Fruit fly (Drosophila melanogaster): Measurements from ENCODE around the gene Axn.

Gene Axn

dm6 chr3R:30063704-30064103 lies 41.1 kb downstream of the Axn start (continued):
- TF ChIP-seq CkIIα-i1 (GFP tag; IDR thresholded peaks at IDR 0.05): no peak
- TF ChIP-seq CG16813 (GFP tag; IDR thresholded peaks at IDR 0.05; ENCODE audit: partially characterized antibody): no peak
- no peak for TF ChIP-seq sr (GFP tag; IDR thresholded peaks at IDR 0.05)
- TF ChIP-seq CG3838 (GFP tag; optimal IDR thresholded peaks at IDR 0.05): no peak
- TF ChIP-seq D19A (tag; optimal IDR thresholded peaks at IDR 0.05): no peak
- no peak for TF ChIP-seq gro (GFP tag; optimal IDR thresholded peaks at IDR 0.05)
- TF ChIP-seq twi (tag; optimal IDR thresholded peaks at IDR 0.05): no peak
- no peak for TF ChIP-seq CG5180 (GFP tag; optimal IDR thresholded peaks at IDR 0.05)
- TF ChIP-seq CG3726 (GFP tag; IDR thresholded peaks at IDR 0.05): no peak
- 0 out of 2 replicates have a peak, but pooled peaks have one; percentile 39 for TF ChIP-seq crol (GFP tag; IDR thresholded peaks at IDR 0.05)
- no peak for TF ChIP-seq CG43689 (GFP tag; IDR thresholded peaks at IDR 0.05)
- no peak for TF ChIP-seq CG8924 (tag; optimal IDR thresholded peaks at IDR 0.05)
- no peak for TF ChIP-seq CG9215 (GFP tag; IDR thresholded peaks at IDR 0.05)
- no peak for TF ChIP-seq zfh2 (GFP tag; optimal IDR thresholded peaks at IDR 0.05)
- no peak for TF ChIP-seq CG4820 (GFP tag; optimal IDR thresholded peaks at IDR 0.05)
- TF ChIP-seq Lim3 (GFP tag; IDR thresholded peaks at IDR 0.05): no peak
- no peak for TF ChIP-seq CG12219 (GFP tag; optimal IDR thresholded peaks at IDR 0.05)
- no peak for TF ChIP-seq Hmx (GFP tag; optimal IDR thresholded peaks at IDR 0.05)
- TF ChIP-seq exex (tag; optimal IDR thresholded peaks at IDR 0.05): peak; percentile 61
- TF ChIP-seq crc (GFP tag; optimal IDR thresholded peaks at IDR 0.05): no peak
- TF ChIP-seq Dfd (GFP tag; optimal IDR thresholded peaks at IDR 0.05): no peak
- TF ChIP-seq CG9876 (GFP tag; optimal IDR thresholded peaks at IDR 0.05): no peak
- no peak for TF ChIP-seq Dp (GFP tag; optimal IDR thresholded peaks at IDR 0.05)
- no peak for TF ChIP-seq CG8290 (GFP tag; optimal IDR thresholded peaks at IDR 0.05)
- TF ChIP-seq CG8290 (tag; optimal IDR thresholded peaks at IDR 0.05): peak in 1 of 2 experiments; percentile 6
- TF ChIP-seq unpg (GFP tag; optimal IDR thresholded peaks at IDR 0.05): no peak
- TF ChIP-seq CG18599 (GFP tag; optimal IDR thresholded peaks at IDR 0.05): peak; percentile 41
- no peak for TF ChIP-seq CG11696 (GFP tag; IDR thresholded peaks at IDR 0.05)
- peak; percentile 68 for TF ChIP-seq sens (GFP tag)
- TF ChIP-seq cato (GFP tag; optimal IDR thresholded peaks at IDR 0.05; ENCODE audit: borderline replicate concordance): no peak
- TF ChIP-seq CG8281 (tag; optimal IDR thresholded peaks at IDR 0.05): no peak
- TF ChIP-seq ato (GFP tag; IDR thresholded peaks at IDR 0.05; ENCODE audit: partially characterized antibody): no peak
- TF ChIP-seq pros (GFP tag; optimal IDR thresholded peaks at IDR 0.05): no peak
- TF ChIP-seq cad (GFP tag; optimal IDR thresholded peaks at IDR 0.05): no peak
- TF ChIP-seq bbx (GFP tag; IDR thresholded peaks at IDR 0.05; ENCODE audit: partially characterized antibody): no peak
- no peak for TF ChIP-seq ind (GFP tag; optimal IDR thresholded peaks at IDR 0.05)
- no peak for TF ChIP-seq CG7963 (GFP tag; IDR thresholded peaks at IDR 0.05; ENCODE audit: partially characterized antibody)
- no peak for TF ChIP-seq Ada2b (GFP tag; IDR thresholded peaks at IDR 0.05)
- TF ChIP-seq ATbp (GFP tag; optimal IDR thresholded peaks at IDR 0.05): peak; percentile 4
- no peak for TF ChIP-seq Bgb (GFP tag; IDR thresholded peaks at IDR 0.05; ENCODE audit: partially characterized antibody)
- no peak for TF ChIP-seq ERR (GFP tag; optimal IDR thresholded peaks at IDR 0.05)
- TF ChIP-seq ash1 (GFP tag; optimal IDR thresholded peaks at IDR 0.05): no peak
- TF ChIP-seq hth (optimal IDR thresholded peaks at IDR 0.05): no peak
- TF ChIP-seq wor (GFP tag; IDR thresholded peaks at IDR 0.05): no peak
- TF ChIP-seq peb (GFP tag; IDR thresholded peaks at IDR 0.05): no peak
- peak; percentile 33 for TF ChIP-seq lab (GFP tag; optimal IDR thresholded peaks at IDR 0.05)
- no peak for TF ChIP-seq CG6654 (GFP tag; optimal IDR thresholded peaks at IDR 0.05)
- no peak for TF ChIP-seq fru (optimal IDR thresholded peaks at IDR 0.05)
- no peak for TF ChIP-seq NfI (GFP tag; optimal IDR thresholded peaks at IDR 0.05)
- TF ChIP-seq CG11695 (GFP tag; IDR thresholded peaks at IDR 0.05): no peak
- TF ChIP-seq trem (tag; optimal IDR thresholded peaks at IDR 0.05): no peak
- no peak for TF ChIP-seq CG12299 (tag; optimal IDR thresholded peaks at IDR 0.05)
- no peak for TF ChIP-seq pzg (GFP tag; optimal IDR thresholded peaks at IDR 0.05)

Measured in whole organism, embryonic.